Worm (Caenorhabditis elegans) whole organism, L4 larva: ENCODE results near the gene sra-6.

Experiments
- D1046.2 ChIP-seq: fragments of 200-800 bp; sonication (Bioruptor generic); IDR thresholded peaks from 2 replicates; pipeline ENCODE4 v1.3.6; 2022; ENCODE audit warnings: missing genetic modification characterization, missing compliant biosample characterization
- F10B5.3 ChIP-seq: sonication (generic microtip); optimal IDR thresholded peaks from 2 replicates; lab custom pipeline; 2016; ENCODE audit warnings: mild to moderate bottlenecking, missing genetic modification characterization, missing compliant biosample characterization
- F26F4.8 ChIP-seq: fragments of 200-800 bp; sonication (Bioruptor generic); conservative IDR thresholded peaks from 2 replicates; pipeline ENCODE4 v1.3.6; 2022; ENCODE audit warnings: missing genetic modification characterization, missing compliant biosample characterization
- F37D6.2 ChIP-seq: sonication (generic microtip); optimal IDR thresholded peaks from 2 replicates; lab custom pipeline; 2016; ENCODE audit warnings: mild to moderate bottlenecking, missing genetic modification characterization, missing compliant biosample characterization
- F49E8.2 ChIP-seq: sonication (generic microtip); optimal IDR thresholded peaks from 2 replicates; lab custom pipeline; 2016; ENCODE audit warnings: missing compliant biosample characterization, mild to moderate bottlenecking, missing genetic modification characterization, borderline replicate concordance
- T20F7.1 ChIP-seq: fragments of 200-800 bp; sonication (Bioruptor generic); optimal IDR thresholded peaks from 2 replicates; lab custom pipeline; 2018; ENCODE audit warnings: mild to moderate bottlenecking, missing genetic modification characterization, missing compliant biosample characterization
- T26A8.4 ChIP-seq: fragments of 200-800 bp; sonication (Bioruptor generic); IDR thresholded peaks from 2 replicates; pipeline ENCODE4 v1.3.6; 2022; ENCODE audit warnings: missing genetic modification characterization, missing compliant biosample characterization
- Y48G9A.11 ChIP-seq: fragments of 200-800 bp; sonication (Bioruptor generic); IDR thresholded peaks from 2 replicates; pipeline ENCODE4 v1.3.6; 2022; ENCODE audit warnings: missing genetic modification reagents, missing genetic modification characterization, missing compliant biosample characterization
- Y75B8A.6 ChIP-seq: fragments of 200-800 bp; sonication (Bioruptor generic); IDR thresholded peaks from 2 replicates; pipeline ENCODE4 v1.3.6; 2022; ENCODE audit warnings: missing genetic modification reagents, missing genetic modification characterization, missing compliant biosample characterization
- ZK546.5 ChIP-seq, 2 experiments: sonication (generic microtip); optimal IDR thresholded peaks; 2 replicates each; lab custom pipeline; 2017; ENCODE audit warnings: missing biosample characterization in 2 of 2, missing genetic modification characterization in 2 of 2
- aha-1 ChIP-seq: fragments of 150-350 bp; peaks from one replicate; lab custom pipeline; 2014; ENCODE audit warnings: missing biosample characterization, missing genetic modification characterization
- ceh-82 ChIP-seq: sonication (generic microtip); optimal IDR thresholded peaks from 2 replicates; lab custom pipeline; 2017; ENCODE audit warnings: missing biosample characterization, missing genetic modification characterization
- daf-8 ChIP-seq: fragments of 200-800 bp; sonication (Bioruptor generic); IDR thresholded peaks from 2 replicates; pipeline ENCODE4 v1.3.6; 2022; ENCODE audit warnings: missing genetic modification characterization, missing compliant biosample characterization
- dmd-6 ChIP-seq: fragments of 200-800 bp; sonication (Bioruptor generic); IDR thresholded peaks from 2 replicates; pipeline ENCODE4 v1.3.6; 2022; ENCODE audit warnings: missing genetic modification reagents, missing genetic modification characterization, missing compliant biosample characterization
- dmd-8 ChIP-seq: fragments of 200-800 bp; sonication (Bioruptor generic); IDR thresholded peaks from 2 replicates; pipeline ENCODE4 v1.3.6; 2022; ENCODE audit warnings: missing genetic modification characterization, missing compliant biosample characterization
- dpl-1 ChIP-seq: fragments of 150-350 bp; optimal IDR thresholded peaks from 2 replicates; lab custom pipeline; 2014; ENCODE audit warnings: missing biosample characterization, missing genetic modification reagents, missing genetic modification characterization
- dve-1 ChIP-seq: sonication (generic microtip); optimal IDR thresholded peaks from 2 replicates; lab custom pipeline; 2017; ENCODE audit warnings: antibody characterized with exemption, mild to moderate bottlenecking, missing genetic modification characterization, missing compliant biosample characterization; ENCODE audit not compliant: insufficient read depth
- gei-8 ChIP-seq: fragments of 200-800 bp; sonication (Bioruptor generic); optimal IDR thresholded peaks from 2 replicates; lab custom pipeline; 2018; ENCODE audit warnings: mild to moderate bottlenecking, missing genetic modification characterization, missing compliant biosample characterization
- hif-1 ChIP-seq, 2 experiments: sonication (generic microtip); optimal IDR thresholded peaks; 2 replicates each; lab custom pipeline; 2016 to 2017; ENCODE audit warnings: missing compliant biosample characterization in 2 of 2, missing genetic modification characterization in 2 of 2, missing genetic modification reagents in 2 of 2, missing genotype in 2 of 2, mild to moderate bottlenecking in 1 of 2
- hlh-11 ChIP-seq: fragments of 200-800 bp; sonication (Bioruptor generic); optimal IDR thresholded peaks from 2 replicates; lab custom pipeline; 2018; ENCODE audit warnings: mild to moderate bottlenecking, missing genetic modification characterization, missing compliant biosample characterization
- hlh-30 ChIP-seq: sonication (generic microtip); optimal IDR thresholded peaks from 2 replicates; lab custom pipeline; 2017; ENCODE audit warnings: antibody characterized with exemption, mild to moderate bottlenecking, missing genetic modification characterization, missing compliant biosample characterization; ENCODE audit not compliant: insufficient read depth
- hmg-1.1 ChIP-seq: fragments of 200-800 bp; sonication (Bioruptor generic); IDR thresholded peaks from 2 replicates; pipeline ENCODE4 v1.3.6; 2022; ENCODE audit warnings: missing genetic modification reagents, missing genetic modification characterization, missing compliant biosample characterization
- lin-13 ChIP-seq: fragments of 150-350 bp; optimal IDR thresholded peaks from 2 replicates; lab custom pipeline; 2014; ENCODE audit warnings: missing biosample characterization, missing genetic modification reagents, missing genetic modification characterization
- lin-29 ChIP-seq: fragments of 200-800 bp; sonication (Bioruptor generic); IDR thresholded peaks from 2 replicates; pipeline ENCODE4 v1.3.6; 2022; ENCODE audit warnings: missing genetic modification reagents, missing genetic modification characterization, missing compliant biosample characterization
- mdl-1 ChIP-seq, 2 experiments: fragments of 150-350 bp in 1 of 2; sonication (generic microtip) in 1 of 2; optimal IDR thresholded peaks; 2 replicates each; lab custom pipeline; 2014 to 2017; ENCODE audit warnings: missing biosample characterization in 2 of 2, missing genetic modification characterization in 2 of 2
- mdt-29 ChIP-seq: fragments of 200-800 bp; sonication (Bioruptor generic); IDR thresholded peaks from 2 replicates; pipeline ENCODE4 v1.3.6; 2022; ENCODE audit warnings: missing genetic modification reagents, missing genetic modification characterization, missing compliant biosample characterization
- nhr-11 ChIP-seq: fragments of 150-350 bp; optimal IDR thresholded peaks from 2 replicates; lab custom pipeline; 2014; ENCODE audit warnings: missing biosample characterization, missing genetic modification characterization
- nhr-111 ChIP-seq: fragments of 200-800 bp; sonication (Bioruptor generic); optimal IDR thresholded peaks from 2 replicates; lab custom pipeline; 2018; ENCODE audit warnings: mild to moderate bottlenecking, missing genetic modification characterization, missing compliant biosample characterization
- nhr-41 ChIP-seq: fragments of 200-800 bp; sonication (Bioruptor generic); IDR thresholded peaks from 2 replicates; pipeline ENCODE4 v1.3.6; 2022; ENCODE audit warnings: missing genetic modification reagents, missing genetic modification characterization, missing compliant biosample characterization
- nhr-48 ChIP-seq: sonication (generic microtip); optimal IDR thresholded peaks from 2 replicates; lab custom pipeline; 2016; ENCODE audit warnings: mild to moderate bottlenecking, missing genetic modification characterization, missing compliant biosample characterization
- pqm-1 ChIP-seq: sonication (generic microtip); optimal IDR thresholded peaks from 2 replicates; lab custom pipeline; 2017; ENCODE audit warnings: missing biosample characterization, missing genetic modification characterization
- sdz-12 ChIP-seq: fragments of 200-800 bp; sonication (Bioruptor generic); optimal IDR thresholded peaks from 2 replicates; lab custom pipeline; 2018; ENCODE audit warnings: mild to moderate bottlenecking, missing genetic modification characterization, missing compliant biosample characterization
- set-16 ChIP-seq: fragments of 200-800 bp; sonication (Bioruptor generic); IDR thresholded peaks from 2 replicates; pipeline ENCODE4 v1.3.6; 2022; ENCODE audit warnings: missing genetic modification reagents, missing genetic modification characterization, missing compliant biosample characterization
- spr-3 ChIP-seq: fragments of 200-800 bp; sonication (Bioruptor generic); optimal IDR thresholded peaks from 2 replicates; lab custom pipeline; 2018; ENCODE audit warnings: mild to moderate bottlenecking, missing genetic modification characterization, missing compliant biosample characterization
- tag-97 ChIP-seq: fragments of 200-800 bp; sonication (Bioruptor generic); IDR thresholded peaks from 2 replicates; pipeline ENCODE4 v1.3.6; 2022; ENCODE audit warnings: missing genetic modification characterization, missing compliant biosample characterization
- unc-130 ChIP-seq: sonication (generic microtip); optimal IDR thresholded peaks from 2 replicates; lab custom pipeline; 2016; ENCODE audit warnings: missing genetic modification reagents, missing genetic modification characterization, missing compliant biosample characterization
- unc-62 ChIP-seq, 3 experiments: fragments of 150-350 bp in 1 of 3; sonication (generic microtip); optimal IDR thresholded peaks in 2 of 3; peaks in 1 of 3; 1 replicate in 1 of 3; 2 replicates in 2 of 3; lab custom pipeline; 2014 to 2017; ENCODE audit warnings: missing biosample characterization in 3 of 3, missing genetic modification characterization in 3 of 3, missing genetic modification reagents in 3 of 3, missing genotype in 1 of 3
- zfp-3 ChIP-seq: fragments of 200-800 bp; sonication (Bioruptor generic); conservative IDR thresholded peaks from 2 replicates; pipeline ENCODE4 v1.3.6; 2022; ENCODE audit warnings: missing genetic modification reagents, missing genetic modification characterization, missing compliant biosample characterization

The sra-6 gene

DNA sequence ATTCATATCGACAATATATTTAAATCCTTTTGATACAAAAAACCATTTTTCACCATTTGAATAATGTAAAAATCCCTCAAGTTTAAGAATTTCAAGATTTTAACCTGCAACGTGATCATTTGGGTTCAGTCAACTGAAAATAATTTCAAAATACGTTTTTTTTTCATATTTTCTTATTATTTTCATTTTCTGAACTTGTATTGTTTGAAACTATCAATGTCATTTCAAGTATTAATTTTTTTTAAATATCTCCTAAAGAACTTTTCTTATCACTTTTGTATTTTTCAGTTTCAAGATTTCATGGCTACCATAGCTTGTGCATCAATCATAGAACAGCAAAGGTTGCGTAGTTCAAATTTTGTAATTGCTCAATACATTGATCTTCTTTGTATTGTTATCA is 18.6 kb downstream of the sra-6 start, which contains the start of gene sra-9:
TSS of gene sra-9 (plus strand) at position 301 of the 400 bp plus-strand sequence.
- TF ChIP-seq aha-1 (peak; percentile 52), pqm-1 (no peak), tag-97 (GFP tag; lab: Robert Waterston, UW) (no peak)

DNA sequence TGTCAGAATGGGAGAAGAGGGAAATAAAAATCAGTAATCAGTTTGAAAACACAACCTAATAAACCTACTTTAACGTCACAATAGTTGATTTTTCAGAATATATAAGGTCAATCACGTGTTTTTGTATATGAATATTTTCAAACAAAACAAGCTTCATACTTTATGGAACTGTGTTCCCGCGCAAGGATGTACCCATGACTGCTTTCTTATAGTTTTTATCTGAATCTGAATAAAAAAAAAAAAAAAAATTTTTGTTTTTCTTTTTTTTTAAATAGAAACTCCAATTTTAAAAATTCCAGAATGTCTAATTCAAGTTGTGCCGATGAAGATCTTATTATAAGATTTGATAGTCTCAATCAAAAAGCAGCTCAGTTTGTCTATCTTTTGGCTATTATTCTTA is 22.1 kb downstream of the sra-6 start, which contains the start of gene sra-2:
TSS of gene sra-2 (plus strand) at position 301 of the 400 bp plus-strand sequence.
- no peak for TF ChIP-seq hlh-11 (tag; lab: Kevin White, UChicago)
- no peak for TF ChIP-seq ZK546.5 (tag; optimal IDR thresholded peaks at IDR 0.05; lab: Kevin White, UChicago)
- no peak for TF ChIP-seq nhr-48
- TF ChIP-seq T26A8.4 (GFP tag; lab: Robert Waterston, UW), result no peak

DNA sequence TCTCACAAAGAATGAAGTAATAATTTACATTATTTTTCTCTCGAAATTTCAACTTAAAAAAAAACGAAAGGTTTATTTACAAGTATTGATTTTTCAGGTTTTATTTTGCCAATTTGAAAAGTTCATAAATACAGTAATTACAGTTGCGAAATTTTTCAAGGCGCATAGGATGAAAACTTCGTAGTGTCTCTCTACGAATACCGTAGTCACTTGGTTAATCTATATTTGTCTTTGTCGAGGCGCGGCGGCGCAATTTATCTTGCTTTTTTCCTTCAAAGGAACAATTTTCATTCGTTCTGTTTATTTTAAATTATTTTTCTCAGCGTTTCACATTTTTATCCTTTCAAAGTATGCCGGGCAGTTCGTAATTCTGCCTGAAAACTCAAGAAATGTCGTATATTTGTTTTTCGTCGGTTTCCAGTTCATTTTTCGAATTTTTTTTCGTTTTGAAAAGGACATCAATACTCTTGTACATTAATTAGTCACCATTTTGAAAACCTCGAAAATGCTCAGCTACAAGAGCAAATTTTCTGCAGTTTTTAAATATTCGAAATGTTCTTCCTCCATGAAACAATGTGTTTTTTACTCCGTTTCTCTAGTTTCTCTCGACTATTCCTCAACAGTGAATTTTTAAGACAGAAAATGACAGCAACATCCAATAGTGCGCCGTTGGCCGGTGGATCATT is 26.9 kb downstream of the sra-6 start, which contains the start of gene mex-6:
TSS of gene mex-6 (plus strand) at position 636 of the 686 bp plus-strand sequence.
- no peak for TF ChIP-seq F10B5.3 (tag; lab: Kevin White, UChicago)
- no peak for TF ChIP-seq dmd-8 (GFP tag; lab: Robert Waterston, UW)
- TF ChIP-seq lin-29 (GFP tag; lab: Robert Waterston, UW), result no peak
- TF ChIP-seq Y48G9A.11, result peak; percentile 77
- TF ChIP-seq gei-8 (GFP tag; lab: Kevin White, UChicago), result no peak
- no peak for TF ChIP-seq lin-13 (GFP tag; lab: Kevin White, UChicago)
- no peak for TF ChIP-seq mdl-1 (tag; optimal IDR thresholded peaks at IDR 0.05; lab: Kevin White, UChicago)
- TF ChIP-seq set-16, result no peak
- TF ChIP-seq zfp-3 (GFP tag; lab: Robert Waterston, UW), result no peak
- no peak for TF ChIP-seq spr-3 (GFP tag; lab: Kevin White, UChicago)
- TF ChIP-seq mdt-29 (GFP tag; lab: Robert Waterston, UW), result no peak
- peak; percentile 69 for TF ChIP-seq unc-130 (GFP tag; lab: Kevin White, UChicago)
- TF ChIP-seq nhr-41 (GFP tag; lab: Robert Waterston, UW), result no peak
- no peak for TF ChIP-seq F37D6.2 (tag; lab: Kevin White, UChicago)
- no peak for TF ChIP-seq dve-1 (tag; lab: Kevin White, UChicago)
- TF ChIP-seq nhr-11 (tag; lab: Kevin White, UChicago), result no peak
- no peak for TF ChIP-seq dpl-1

DNA sequence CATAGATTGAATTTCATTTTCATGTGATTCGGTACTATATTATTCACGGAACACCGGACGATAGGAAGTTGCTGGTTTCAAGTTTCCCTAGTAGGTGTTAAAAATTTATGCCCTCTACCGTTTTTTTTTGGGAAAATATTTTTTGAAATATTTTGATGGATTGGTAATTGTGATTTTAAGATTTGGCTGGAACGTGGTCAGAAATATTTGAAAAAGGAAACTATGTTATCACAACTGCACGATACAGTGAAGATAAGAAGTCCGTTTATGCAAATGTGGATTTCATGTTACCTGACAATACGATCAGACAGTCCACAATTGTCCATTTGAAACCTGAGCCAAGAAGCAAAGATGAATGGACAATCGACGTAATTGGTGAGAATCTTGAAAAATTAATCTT is 27.6 kb downstream of the sra-6 start, which contains the start of gene AH6.17:
TSS of gene AH6.17 (plus strand) at position 185 of the 400 bp plus-strand sequence.
- TF ChIP-seq aha-1 (peak; percentile 67), unc-62 (GFP tag; optimal IDR thresholded peaks at IDR 0.05 in 1 of 2; lab: Kevin White, UChicago) (peak in 1 of 2 experiments; percentile 74), unc-62 (tag; optimal IDR thresholded peaks at IDR 0.05; lab: Kevin White, UChicago) (no peak), D1046.2 (GFP tag; lab: Robert Waterston, UW) (no peak)

DNA sequence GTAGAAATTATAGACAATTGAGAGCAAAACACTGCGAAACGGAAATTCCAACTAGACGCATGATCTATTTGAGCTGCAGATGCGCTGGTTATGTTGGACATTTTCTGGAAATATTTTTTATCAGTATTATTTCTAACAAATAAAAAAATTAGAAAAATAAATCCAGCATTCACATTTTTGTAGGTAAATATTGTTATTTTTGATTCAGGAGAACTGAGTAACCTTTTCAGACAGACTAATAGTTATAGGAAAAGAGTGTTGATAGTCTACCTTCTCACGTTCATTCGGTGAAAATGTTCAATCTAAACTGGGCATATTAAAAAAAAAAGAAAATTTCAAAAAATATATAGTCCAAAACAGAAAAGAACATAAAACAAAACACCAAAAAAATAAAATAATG is 29.0 kb downstream of the sra-6 start, which contains the start of gene sra-1:
TSS of gene sra-1 (minus strand) at position 101 of the 400 bp plus-strand sequence.
- TF ChIP-seq mdt-29 (GFP tag; lab: Robert Waterston, UW) (no peak), F26F4.8 (GFP tag; lab: Robert Waterston, UW) (no peak), Y48G9A.11 (no peak), daf-8 (GFP tag; lab: Robert Waterston, UW) (no peak), dmd-6 (GFP tag; lab: Robert Waterston, UW) (no peak), Y75B8A.6 (GFP tag; lab: Robert Waterston, UW) (no peak), hif-1 (tag; optimal IDR thresholded peaks at IDR 0.05; lab: Kevin White, UChicago) (no peak), T20F7.1 (no peak), ceh-82 (tag; lab: Kevin White, UChicago) (no peak), hlh-30 (tag; lab: Kevin White, UChicago) (no peak), lin-29 (GFP tag; lab: Robert Waterston, UW) (no peak), F49E8.2 (tag; lab: Kevin White, UChicago) (no peak), tag-97 (GFP tag; lab: Robert Waterston, UW) (no peak), nhr-111 (no peak), T26A8.4 (GFP tag; lab: Robert Waterston, UW) (no peak), sdz-12 (no peak), dmd-8 (GFP tag; lab: Robert Waterston, UW) (no peak), lin-13 (GFP tag; lab: Kevin White, UChicago) (no peak), pqm-1 (no peak), hmg-1.1 (GFP tag; lab: Robert Waterston, UW) (no peak)
